Worm (Caenorhabditis elegans) whole organism, young adult: ENCODE data around the gene capg-2.

Experiments used
- ets-4 ChIP-seq: fragments of 200-800 bp; sonication (Bioruptor generic); optimal IDR thresholded peaks from 2 replicates; lab custom pipeline; 2018; ENCODE audit warnings: mild to moderate bottlenecking, missing genetic modification characterization, missing compliant biosample characterization
- lin-54 ChIP-seq: fragments of 200-800 bp; sonication (Bioruptor generic); optimal IDR thresholded peaks from 2 replicates; lab custom pipeline; 2018; ENCODE audit warnings: mild to moderate bottlenecking, missing genetic modification characterization, missing compliant biosample characterization
- nfya-2 ChIP-seq: fragments of 200-800 bp; sonication (Bioruptor generic); IDR thresholded peaks from 2 replicates; pipeline ENCODE4 v1.3.6; 2022; ENCODE audit warnings: missing genetic modification reagents, missing genetic modification characterization, missing compliant biosample characterization
- pha-4 ChIP-seq: fragments of 150-350 bp; sonication (generic microtip); optimal IDR thresholded peaks from 2 replicates; lab custom pipeline; 2014; ENCODE audit warnings: missing biosample characterization, missing genetic modification reagents, missing genetic modification characterization

DNA sequence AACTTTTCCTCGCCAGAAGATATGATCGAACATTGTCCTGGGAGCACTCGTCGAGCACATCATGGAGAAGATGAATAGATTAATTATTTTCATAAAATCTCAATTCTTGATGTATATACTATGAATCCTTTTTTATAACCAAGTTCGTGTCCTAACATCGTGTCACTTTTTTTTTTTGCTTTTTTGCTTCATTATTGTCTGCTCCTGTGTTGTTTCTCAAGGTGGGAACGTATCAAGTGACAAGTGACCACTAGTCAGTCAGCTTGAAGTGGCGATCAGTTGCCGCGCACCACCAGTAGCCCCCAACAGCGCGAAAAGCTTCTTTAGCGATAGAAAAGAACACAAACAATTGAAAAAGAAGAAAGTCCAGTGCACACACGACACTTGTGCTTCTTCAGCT, 19.4 kb upstream of the capg-2 start, which contains the start of gene lrx-1:
- TF ChIP-seq nfya-2 (no peak), lin-54 (GFP tag; lab: Kevin White, UChicago) (no peak), ets-4 (GFP tag; lab: Kevin White, UChicago) (no peak), pha-4 (tag; lab: Kevin White, UChicago) (no peak)
